Worm (Caenorhabditis elegans): Measurements from ENCODE around the gene snu-23.

snu-23 gene

ce11 chrIII:7729534-7730061 is 40.3 kb downstream of the snu-23 start, which contains the start of gene ZK112.4 (continued):
- TF ChIP-seq skn-1 (tag; optimal IDR thresholded peaks at IDR 0.05) (peak; percentile 62), swsn-7 (tag; optimal IDR thresholded peaks at IDR 0.05) (peak; percentile 69), fkh-10 (GFP tag; optimal IDR thresholded peaks at IDR 0.05) (peak; percentile 48), pqm-1 (tag; optimal IDR thresholded peaks at IDR 0.05) (no peak), dsc-1 (tag; optimal IDR thresholded peaks at IDR 0.05) (peak; percentile 43), egl-13 (tag; optimal IDR thresholded peaks at IDR 0.05) (peak; percentile 16), efl-1 (optimal IDR thresholded peaks at IDR 0.05) (peak; percentile 40 to 44), efl-1 (GFP tag; optimal IDR thresholded peaks at IDR 0.05 in 1 of 2) (peak; percentile 30 to 91), lsy-2 (tag; optimal IDR thresholded peaks at IDR 0.05) (peak; percentile 48 to 68), nhr-11 (tag; optimal IDR thresholded peaks at IDR 0.05) (no peak), irx-1 (tag; optimal IDR thresholded peaks at IDR 0.05) (peak; percentile 39), ets-5 (GFP tag; IDR thresholded peaks at IDR 0.05) (no peak), mab-9 (GFP tag; IDR thresholded peaks at IDR 0.05) (no peak), nhr-19 (GFP tag; conservative IDR thresholded peaks at IDR 0.05) (peak; percentile 51), unc-30 (tag; optimal IDR thresholded peaks at IDR 0.05) (no peak), sptf-1 (tag; optimal IDR thresholded peaks at IDR 0.05) (no peak), ceh-90 (tag; optimal IDR thresholded peaks at IDR 0.05) (no peak), nhr-85 (tag) (peak; percentile 73), xbp-1 (tag; optimal IDR thresholded peaks at IDR 0.05) (peak; percentile 30), unc-98 (GFP tag; IDR thresholded peaks at IDR 0.05) (no peak), nhr-90 (tag; optimal IDR thresholded peaks at IDR 0.05; ENCODE audit: poor library complexity) (peak; percentile 43), ztf-4 (tag; optimal IDR thresholded peaks at IDR 0.05) (no peak), aha-1 (tag; optimal IDR thresholded peaks at IDR 0.05) (no peak), ama-1 (optimal IDR thresholded peaks at IDR 0.05) (no peak), isw-1 (GFP tag; IDR thresholded peaks at IDR 0.05) (no peak), nhr-47 (tag; optimal IDR thresholded peaks at IDR 0.05) (peak; percentile 52), rnt-1 (tag; optimal IDR thresholded peaks at IDR 0.05) (peak; percentile 55), ces-1 (GFP tag; optimal IDR thresholded peaks at IDR 0.05) (no peak), C04F5.9 (tag; optimal IDR thresholded peaks at IDR 0.05) (no peak), mef-2 (tag; optimal IDR thresholded peaks at IDR 0.05) (no peak), ztf-11 (tag; optimal IDR thresholded peaks at IDR 0.05) (no peak), Y116A8C.19 (tag; optimal IDR thresholded peaks at IDR 0.05; ENCODE audit: borderline replicate concordance) (no peak), tbx-2 (tag; optimal IDR thresholded peaks at IDR 0.05) (peak; percentile 63), pax-3 (tag; optimal IDR thresholded peaks at IDR 0.05) (no peak), blmp-1 (tag; optimal IDR thresholded peaks at IDR 0.05) (peak; percentile 75), aly-2 (tag; optimal IDR thresholded peaks at IDR 0.05) (no peak), tlp-1 (tag; optimal IDR thresholded peaks at IDR 0.05) (no peak), sup-37 (GFP tag; optimal IDR thresholded peaks at IDR 0.05) (no peak), mep-1 (tag; optimal IDR thresholded peaks at IDR 0.05) (peak; percentile 74), ceh-82 (tag; optimal IDR thresholded peaks at IDR 0.05) (peak in 2 of 3 experiments; percentile 32 to 56), dpl-1 (GFP tag; optimal IDR thresholded peaks at IDR 0.05) (peak; percentile 24 to 46 (median 28)), fkh-4 (tag; optimal IDR thresholded peaks at IDR 0.05; ENCODE audit: borderline replicate concordance) (no peak), hpl-2 (GFP tag; optimal IDR thresholded peaks at IDR 0.05) (no peak), unc-62 (GFP tag; optimal IDR thresholded peaks at IDR 0.05) (no peak), egl-27 (tag; optimal IDR thresholded peaks at IDR 0.05) (peak in 1 of 2 experiments; percentile 39), fos-1 (tag; optimal IDR thresholded peaks at IDR 0.05) (no peak), C16A3.4 (tag; optimal IDR thresholded peaks at IDR 0.05) (peak; percentile 36), fkh-8 (tag; optimal IDR thresholded peaks at IDR 0.05) (no peak), zag-1 (tag; optimal IDR thresholded peaks at IDR 0.05) (no peak), efl-3 (GFP tag; optimal IDR thresholded peaks at IDR 0.05) (no peak), unc-130 (tag; optimal IDR thresholded peaks at IDR 0.05) (no peak), nhr-12 (tag; optimal IDR thresholded peaks at IDR 0.05) (no peak), nhr-20 (tag; optimal IDR thresholded peaks at IDR 0.05) (peak; percentile 82), nhr-71 (tag; optimal IDR thresholded peaks at IDR 0.05) (peak; percentile 83)

Measured in whole organism, L1 larva.